Fruit fly (Drosophila melanogaster): ENCODE measurements around the gene Fum3.

Gene Fum3

DNA sequence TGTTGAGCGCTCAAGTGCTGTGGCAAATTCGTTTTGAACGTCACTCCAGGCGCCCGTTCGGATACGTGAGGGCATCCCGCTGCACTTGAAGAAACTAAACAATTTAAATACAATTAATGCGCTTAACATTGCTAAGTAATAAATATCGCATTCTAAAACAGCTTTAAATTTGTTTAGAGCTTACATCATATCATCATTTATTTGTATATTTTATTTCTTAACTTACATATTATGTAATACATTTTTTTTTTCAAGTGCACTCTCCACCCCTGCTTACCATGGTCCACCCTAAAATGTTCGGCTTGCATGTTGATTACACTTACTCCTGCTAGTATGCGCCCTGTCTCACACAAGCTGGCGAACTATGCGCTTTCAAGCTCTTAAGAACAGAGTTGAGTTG lies 50.3 kb downstream of the Fum3 start (continued):
- no peak for TF ChIP-seq slp2 (GFP tag; optimal IDR thresholded peaks at IDR 0.05)
- TF ChIP-seq CG32767 (GFP tag; IDR thresholded peaks at IDR 0.05), result peak; percentile 56; the same call in 1 of the 2 replicates
- peak; percentile 74 for TF ChIP-seq Sox102F (GFP tag; optimal IDR thresholded peaks at IDR 0.05)
- peak; percentile 70 for TF ChIP-seq CG34422 (GFP tag; IDR thresholded peaks at IDR 0.05)
- no peak for TF ChIP-seq CG11085 (GFP tag; IDR thresholded peaks at IDR 0.05)
- TF ChIP-seq sr (GFP tag; IDR thresholded peaks at IDR 0.05), result no peak
- no peak for TF ChIP-seq Dp (GFP tag; optimal IDR thresholded peaks at IDR 0.05)
- peak; percentile 36 for TF ChIP-seq tup (GFP tag; optimal IDR thresholded peaks at IDR 0.05)
- no peak for TF ChIP-seq yki (optimal IDR thresholded peaks at IDR 0.05)
- no peak for TF ChIP-seq CG4282 (GFP tag; optimal IDR thresholded peaks at IDR 0.05)
- no peak for TF ChIP-seq lov (optimal IDR thresholded peaks at IDR 0.05)
- peak; percentile 84; the same call in 2 of the 3 replicates for TF ChIP-seq lov (GFP tag; IDR thresholded peaks at IDR 0.05)
- no peak for TF ChIP-seq mld (GFP tag; IDR thresholded peaks at IDR 0.05; ENCODE audit: partially characterized antibody)
- no peak for TF ChIP-seq ftz-f1 (GFP tag; optimal IDR thresholded peaks at IDR 0.05)
- no peak for TF ChIP-seq p53 (GFP tag; optimal IDR thresholded peaks at IDR 0.05)
- TF ChIP-seq seq (GFP tag; IDR thresholded peaks at IDR 0.05), result peak; percentile 67
- TF ChIP-seq CG17361 (GFP tag; IDR thresholded peaks at IDR 0.05), result peak; percentile 80
- TF ChIP-seq CG14860 (GFP tag; IDR thresholded peaks at IDR 0.05; ENCODE audit: partially characterized antibody), result no peak
- peak; percentile 29 for TF ChIP-seq MTF-1 (GFP tag; optimal IDR thresholded peaks at IDR 0.05; ENCODE audit: borderline replicate concordance)
- TF ChIP-seq gce (GFP tag; IDR thresholded peaks at IDR 0.05), result peak; percentile 51; the same call in 1 of the 3 replicates
- peak; percentile 91 for TF ChIP-seq gem (tag; optimal IDR thresholded peaks at IDR 0.05)
- TF ChIP-seq CG18599 (GFP tag; optimal IDR thresholded peaks at IDR 0.05), result peak; percentile 52
- peak; percentile 65 for TF ChIP-seq NC2β (GFP tag; optimal IDR thresholded peaks at IDR 0.05)
- peak; percentile 79 for TF ChIP-seq zf30C (GFP tag; optimal IDR thresholded peaks at IDR 0.05)
- TF ChIP-seq CG12659 (GFP tag; optimal IDR thresholded peaks at IDR 0.05), result peak; percentile 54
- TF ChIP-seq CG15269 (tag; optimal IDR thresholded peaks at IDR 0.05), result peak; percentile 31
- no peak for TF ChIP-seq hbn (GFP tag; IDR thresholded peaks at IDR 0.05; ENCODE audit: partially characterized antibody)
- peak; percentile 17 for TF ChIP-seq kah (GFP tag; optimal IDR thresholded peaks at IDR 0.05)
- TF ChIP-seq ATbp (GFP tag; optimal IDR thresholded peaks at IDR 0.05), result peak; percentile 71
- no peak for TF ChIP-seq Kr (GFP tag; optimal IDR thresholded peaks at IDR 0.05)
- TF ChIP-seq fu2 (GFP tag; optimal IDR thresholded peaks at IDR 0.05), result no peak
- no peak for TF ChIP-seq Doc2 (GFP tag; IDR thresholded peaks at IDR 0.05)
- TF ChIP-seq CG4424 (GFP tag; optimal IDR thresholded peaks at IDR 0.05), result peak; percentile 77
- TF ChIP-seq CG10959 (GFP tag; IDR thresholded peaks at IDR 0.05), result peak; percentile 92
- peak; percentile 21 for TF ChIP-seq Bteb2 (GFP tag; optimal IDR thresholded peaks at IDR 0.05)
- TF ChIP-seq C15 (GFP tag; IDR thresholded peaks at IDR 0.05), result no peak; the same call in 2 of the 3 replicates
- TF ChIP-seq Opbp (GFP tag; IDR thresholded peaks at IDR 0.05; ENCODE audit: partially characterized antibody), result no peak
- TF ChIP-seq schlank (tag; optimal IDR thresholded peaks at IDR 0.05), result no peak
- peak in 1 of 2 experiments; percentile 39 for TF ChIP-seq Eip74EF (GFP tag; optimal IDR thresholded peaks at IDR 0.05)
- TF ChIP-seq CG11723 (GFP tag; optimal IDR thresholded peaks at IDR 0.05), result peak; percentile 29
- no peak for TF ChIP-seq shn (GFP tag; optimal IDR thresholded peaks at IDR 0.05)
- TF ChIP-seq esg (GFP tag; conservative IDR thresholded peaks at IDR 0.05), result peak; percentile 62
- peak; percentile 50 for TF ChIP-seq CG17802 (tag; optimal IDR thresholded peaks at IDR 0.05)
- TF ChIP-seq Nf-YA (GFP tag; IDR thresholded peaks at IDR 0.05), result peak; percentile 56
- TF ChIP-seq CG8478 (optimal IDR thresholded peaks at IDR 0.05), result no peak
- TF ChIP-seq Ada2b (GFP tag; IDR thresholded peaks at IDR 0.05), result peak; percentile 11; the same call in 1 of the 2 replicates
- no peak for TF ChIP-seq CG3065 (GFP tag; optimal IDR thresholded peaks at IDR 0.05)
- TF ChIP-seq CG6813 (GFP tag; optimal IDR thresholded peaks at IDR 0.05), result peak; percentile 19
- peak; percentile 94 for TF ChIP-seq dmrt11E (tag; optimal IDR thresholded peaks at IDR 0.05)
- TF ChIP-seq Dip3 (GFP tag; optimal IDR thresholded peaks at IDR 0.05), result no peak
- peak; percentile 74 for TF ChIP-seq croc (GFP tag; conservative IDR thresholded peaks at IDR 0.05)

Data from whole organism, embryonic.